Worm (Caenorhabditis elegans) whole organism, L2 larva: ENCODE results near the gene msp-56.

Source experiments
- elt-1 ChIP-seq: fragments of 150-350 bp; optimal IDR thresholded peaks from 2 replicates; lab custom pipeline; 2014; ENCODE audit warnings: missing biosample characterization, missing genetic modification characterization
- nhr-21 ChIP-seq: fragments of 150-350 bp; optimal IDR thresholded peaks from 2 replicates; lab custom pipeline; 2014; ENCODE audit warnings: missing biosample characterization, missing genetic modification characterization
- snpc-4 ChIP-seq: fragments of 150-350 bp; optimal IDR thresholded peaks from 2 replicates; lab custom pipeline; 2014; ENCODE audit warnings: missing biosample characterization, missing genetic modification characterization

DNA sequence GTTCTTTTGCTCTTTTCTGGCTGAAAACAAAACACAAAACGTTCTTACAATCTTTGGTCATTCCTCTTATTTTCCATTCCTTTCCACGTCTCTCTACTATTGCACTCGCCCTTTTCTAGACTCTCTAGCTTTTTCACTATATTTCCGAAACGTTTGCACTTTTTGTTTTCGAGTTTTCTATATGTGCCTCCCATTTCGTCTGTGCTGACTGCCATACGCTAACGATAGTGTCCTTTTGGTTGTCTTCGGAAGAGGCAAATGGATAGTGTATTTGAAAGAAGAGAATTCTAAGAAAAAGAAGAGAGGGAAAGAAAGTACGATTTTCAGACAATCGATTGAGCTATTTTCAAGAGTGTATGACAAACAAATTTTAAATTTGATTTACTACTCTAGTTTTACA lies 31.4 kb downstream of the msp-56 start:
- TF ChIP-seq elt-1: no peak
- no peak for TF ChIP-seq nhr-21 (tag; lab: Kevin White, UChicago)
- TF ChIP-seq snpc-4 (tag; lab: Kevin White, UChicago): no peak
